In the genomic region with DNA sequence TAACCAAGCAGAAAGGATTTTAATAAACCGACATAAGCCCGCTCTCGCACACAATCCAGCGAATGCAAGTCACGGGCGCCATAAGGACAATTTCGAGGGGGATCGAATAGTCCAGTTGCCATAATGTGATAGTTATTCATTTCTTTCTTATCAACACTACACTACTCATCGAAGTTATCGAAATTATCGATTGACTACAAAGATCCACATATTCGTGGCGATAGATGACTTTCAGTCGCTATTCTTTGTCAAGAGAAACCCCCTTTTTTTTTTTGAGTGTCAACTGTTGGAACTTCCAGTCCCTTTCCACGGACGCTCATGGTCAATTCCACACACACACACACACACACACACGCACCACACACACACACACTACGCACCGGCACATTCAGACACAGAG, we compare ENCODE assay signal across 1 fruit fly cellular context.
TF ChIP-seq lines count a peak whose summit lies in the region.

No protein-coding gene starts in this region.

TF ChIP-seq in whole organism, prepupa, 60 proteins besides CTCF, POLR2A, EP300 and RAD21 (continued from another document):
- TF ChIP-seq fkh (GFP tag; optimal IDR thresholded peaks at IDR 0.05; lab: Kevin White, UChicago) (no peak), Smox (GFP tag; optimal IDR thresholded peaks at IDR 0.05; lab: Kevin White, UChicago) (peak; percentile 84), CG6808 (GFP tag; optimal IDR thresholded peaks at IDR 0.05; lab: Kevin White, UChicago) (peak; percentile 87), CG8319 (GFP tag; optimal IDR thresholded peaks at IDR 0.05; lab: Kevin White, UChicago) (peak; percentile 80), CG11902 (GFP tag; optimal IDR thresholded peaks at IDR 0.05; lab: Kevin White, UChicago) (peak; percentile 90), Blimp-1 (GFP tag; optimal IDR thresholded peaks at IDR 0.05; lab: Kevin White, UChicago) (peak; percentile 33), CG4318 (GFP tag; optimal IDR thresholded peaks at IDR 0.05; lab: Kevin White, UChicago) (peak; percentile 42), CG7368 (GFP tag; optimal IDR thresholded peaks at IDR 0.05; lab: Kevin White, UChicago) (peak; percentile 89), pdm3 (GFP tag; optimal IDR thresholded peaks at IDR 0.05; lab: Kevin White, UChicago) (peak; percentile 88), Sox14 (GFP tag; optimal IDR thresholded peaks at IDR 0.05; lab: Kevin White, UChicago) (peak; percentile 88), CG31627 (GFP tag; optimal IDR thresholded peaks at IDR 0.05; lab: Kevin White, UChicago) (peak; percentile 90), CG34406 (GFP tag; optimal IDR thresholded peaks at IDR 0.05; lab: Kevin White, UChicago) (peak; percentile 86), CG1621 (tag; optimal IDR thresholded peaks at IDR 0.05; lab: Kevin White, UChicago) (peak; percentile 88), Hr39 (GFP tag; optimal IDR thresholded peaks at IDR 0.05; lab: Kevin White, UChicago) (peak; percentile 89), fd85E (GFP tag; optimal IDR thresholded peaks at IDR 0.05; lab: Kevin White, UChicago) (peak; percentile 65), salr (GFP tag; optimal IDR thresholded peaks at IDR 0.05; lab: Kevin White, UChicago) (peak; percentile 52 to 80), CG6792 (GFP tag; optimal IDR thresholded peaks at IDR 0.05; lab: Kevin White, UChicago) (peak; percentile 87), ss (GFP tag; optimal IDR thresholded peaks at IDR 0.05; lab: Kevin White, UChicago) (peak; percentile 80 to 88), Ets21C (GFP tag; optimal IDR thresholded peaks at IDR 0.05; lab: Kevin White, UChicago) (peak; percentile 89), lz (GFP tag; optimal IDR thresholded peaks at IDR 0.05; lab: Kevin White, UChicago) (peak; percentile 88), CG6163 (GFP tag; IDR thresholded peaks at IDR 0.05; lab: Robert Waterston, UW) (peak; percentile 71), topi (GFP tag; optimal IDR thresholded peaks at IDR 0.05; lab: Kevin White, UChicago) (peak; percentile 86), Eip93F (GFP tag; optimal IDR thresholded peaks at IDR 0.05; lab: Kevin White, UChicago) (no peak), Sox102F (GFP tag; optimal IDR thresholded peaks at IDR 0.05; lab: Kevin White, UChicago) (peak; percentile 72), CG32006 (GFP tag; optimal IDR thresholded peaks at IDR 0.05; lab: Kevin White, UChicago) (peak; percentile 81), Gug (GFP tag; IDR thresholded peaks at IDR 0.05; lab: Robert Waterston, UW) (peak; percentile 40), Eip78C (GFP tag; lab: Kevin White, UChicago) (peak; percentile 96), Hr4 (GFP tag; optimal IDR thresholded peaks at IDR 0.05; lab: Kevin White, UChicago) (peak; percentile 55), Ets96B (tag; optimal IDR thresholded peaks at IDR 0.05; lab: Kevin White, UChicago) (peak; percentile 81), OdsH (GFP tag; optimal IDR thresholded peaks at IDR 0.05; lab: Kevin White, UChicago) (peak; percentile 88), cyc (GFP tag; optimal IDR thresholded peaks at IDR 0.05; lab: Kevin White, UChicago) (peak; percentile 87), Eip75B (GFP tag; optimal IDR thresholded peaks at IDR 0.05; lab: Kevin White, UChicago) (peak; percentile 87), net (GFP tag; optimal IDR thresholded peaks at IDR 0.05; lab: Kevin White, UChicago) (peak; percentile 80), CG16779 (tag; optimal IDR thresholded peaks at IDR 0.05; lab: Kevin White, UChicago) (peak; percentile 67)
